Worm (Caenorhabditis elegans) whole organism, mixed stage, embryonic: ENCODE results near the gene flp-21.

Experiments used
- M03D4.4 ChIP-seq: sonication (generic microtip); optimal IDR thresholded peaks from 2 replicates; lab custom pipeline; 2017; ENCODE audit warnings: mild to moderate bottlenecking, missing genetic modification characterization, missing compliant biosample characterization
- bed-3 ChIP-seq: fragments of 200-800 bp; sonication (Bioruptor generic); optimal IDR thresholded peaks from 3 replicates; lab custom pipeline; 2018; ENCODE audit warnings: mild to moderate bottlenecking, missing genetic modification characterization, moderate library complexity, missing compliant biosample characterization
- ceh-83 ChIP-seq: fragments of 200-800 bp; sonication (Bioruptor generic); optimal IDR thresholded peaks from 2 replicates; lab custom pipeline; 2018; ENCODE audit warnings: mild to moderate bottlenecking, missing genetic modification characterization, missing compliant biosample characterization
- ces-1 ChIP-seq: fragments of 150-350 bp; optimal IDR thresholded peaks from 2 replicates; lab custom pipeline; 2014; ENCODE audit warnings: missing biosample characterization, missing genetic modification reagents, missing genetic modification characterization
- drap-1 ChIP-seq: fragments of 200-800 bp; sonication (Bioruptor generic); optimal IDR thresholded peaks from 3 replicates; lab custom pipeline; 2018; ENCODE audit warnings: mild to moderate bottlenecking, missing genetic modification characterization, missing compliant biosample characterization
- elt-1 ChIP-seq: sonication (generic microtip); optimal IDR thresholded peaks from 2 replicates; lab custom pipeline; 2017; ENCODE audit warnings: missing genetic modification characterization, mild to moderate bottlenecking, missing compliant biosample characterization, antibody characterized with exemption, moderate library complexity, borderline replicate concordance; ENCODE audit not compliant: insufficient read depth
- elt-3 ChIP-seq: fragments of 150-350 bp; optimal IDR thresholded peaks from 2 replicates; lab custom pipeline; 2014; ENCODE audit warnings: missing biosample characterization, missing genetic modification characterization
- flh-1 ChIP-seq: fragments of 200-800 bp; sonication (Bioruptor generic); optimal IDR thresholded peaks from 2 replicates; lab custom pipeline; 2018; ENCODE audit warnings: mild to moderate bottlenecking, missing genetic modification characterization, moderate library complexity, missing compliant biosample characterization
- ham-2 ChIP-seq: fragments of 200-800 bp; sonication (Bioruptor generic); optimal IDR thresholded peaks from 2 replicates; lab custom pipeline; 2018; ENCODE audit warnings: mild to moderate bottlenecking, missing genetic modification characterization, missing compliant biosample characterization
- lin-13 ChIP-seq: fragments of 150-350 bp; optimal IDR thresholded peaks from 2 replicates; lab custom pipeline; 2014; ENCODE audit warnings: missing biosample characterization, missing genetic modification characterization
- lin-32 ChIP-seq: fragments of 200-800 bp; sonication (Bioruptor generic); optimal IDR thresholded peaks from 2 replicates; lab custom pipeline; 2018; ENCODE audit warnings: mild to moderate bottlenecking, missing genetic modification characterization, missing compliant biosample characterization
- lsy-2 ChIP-seq: fragments of 150-350 bp; optimal IDR thresholded peaks from 2 replicates; lab custom pipeline; 2014; ENCODE audit warnings: missing biosample characterization, missing genetic modification characterization
- mab-5 ChIP-seq: fragments of 150-350 bp; optimal IDR thresholded peaks from 2 replicates; lab custom pipeline; 2014; ENCODE audit warnings: missing biosample characterization, missing genetic modification characterization
- mep-1 ChIP-seq: fragments of 150-350 bp; optimal IDR thresholded peaks from 2 replicates; lab custom pipeline; 2017; ENCODE audit warnings: missing biosample characterization, missing genetic modification reagents, missing genetic modification characterization, inconsistent platforms
- mls-2 ChIP-seq: sonication (generic microtip); optimal IDR thresholded peaks from 2 replicates; lab custom pipeline; 2016; ENCODE audit warnings: mild to moderate bottlenecking, missing genetic modification characterization, moderate library complexity, missing compliant biosample characterization
- nhr-12 ChIP-seq: fragments of 150-350 bp; optimal IDR thresholded peaks from 2 replicates; lab custom pipeline; 2014; ENCODE audit warnings: missing biosample characterization, missing genetic modification characterization
- nhr-2 ChIP-seq: fragments of 150-350 bp; optimal IDR thresholded peaks from 2 replicates; lab custom pipeline; 2014; ENCODE audit warnings: missing biosample characterization, missing genetic modification characterization
- nhr-237 ChIP-seq: fragments of 150-350 bp; optimal IDR thresholded peaks from 2 replicates; lab custom pipeline; 2014; ENCODE audit warnings: missing biosample characterization, missing genetic modification characterization
- nhr-28 ChIP-seq: fragments of 150-350 bp; optimal IDR thresholded peaks from 2 replicates; lab custom pipeline; 2014; ENCODE audit warnings: missing biosample characterization, missing genetic modification characterization
- nhr-76 ChIP-seq: sonication (generic microtip); optimal IDR thresholded peaks from 2 replicates; lab custom pipeline; 2017; ENCODE audit warnings: missing biosample characterization, missing genetic modification characterization
- pha-4 ChIP-seq: fragments of 150-350 bp; optimal IDR thresholded peaks from 2 replicates; lab custom pipeline; 2018; ENCODE audit warnings: missing biosample characterization, missing genetic modification reagents, missing genetic modification characterization
- sem-2 ChIP-seq: fragments of 200-800 bp; sonication (Bioruptor generic); optimal IDR thresholded peaks from 2 replicates; lab custom pipeline; 2018; ENCODE audit warnings: mild to moderate bottlenecking, missing genetic modification characterization, missing compliant biosample characterization
- snpc-4 ChIP-seq: fragments of 150-350 bp; optimal IDR thresholded peaks from 2 replicates; lab custom pipeline; 2014; ENCODE audit warnings: missing biosample characterization, missing genetic modification characterization
- sptf-1 ChIP-seq: sonication (generic microtip); optimal IDR thresholded peaks from 2 replicates; lab custom pipeline; 2017; ENCODE audit warnings: mild to moderate bottlenecking, missing genetic modification characterization, moderate library complexity, missing compliant biosample characterization
- unc-120 ChIP-seq: sonication (generic microtip); optimal IDR thresholded peaks from 2 replicates; lab custom pipeline; 2017; ENCODE audit warnings: missing genetic modification characterization, missing compliant biosample characterization; ENCODE audit not compliant: poor library complexity, severe bottlenecking
- zip-8 ChIP-seq: fragments of 150-350 bp; optimal IDR thresholded peaks from 2 replicates; lab custom pipeline; 2014; ENCODE audit warnings: missing biosample characterization, missing genetic modification characterization
- ztf-11 ChIP-seq: fragments of 150-350 bp; optimal IDR thresholded peaks from 2 replicates; lab custom pipeline; 2014; ENCODE audit warnings: missing biosample characterization, missing genetic modification characterization

Gene flp-21

DNA sequence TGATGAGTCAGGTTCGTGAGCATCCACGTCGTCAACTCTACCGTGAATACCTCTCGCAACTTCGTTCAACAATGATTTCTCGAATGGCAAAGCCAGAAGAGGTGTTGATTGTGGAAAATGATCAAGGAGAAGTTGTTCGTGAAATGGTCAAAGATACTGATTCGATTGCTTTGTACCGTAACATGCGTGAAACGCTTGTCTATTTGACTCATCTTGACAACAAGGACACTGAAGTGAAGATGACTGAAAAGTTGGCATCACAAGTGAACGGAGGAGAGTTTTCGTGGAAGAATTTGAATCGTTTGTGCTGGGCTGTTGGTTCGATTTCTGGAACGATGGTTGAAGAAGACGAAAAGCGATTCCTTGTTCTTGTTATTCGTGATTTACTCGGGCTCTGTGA lies 13.5 kb downstream of the flp-21 start:
- TF ChIP-seq nhr-12 (tag; lab: Kevin White, UChicago), result no peak
- TF ChIP-seq, all 35 proteins: peak for 0

DNA sequence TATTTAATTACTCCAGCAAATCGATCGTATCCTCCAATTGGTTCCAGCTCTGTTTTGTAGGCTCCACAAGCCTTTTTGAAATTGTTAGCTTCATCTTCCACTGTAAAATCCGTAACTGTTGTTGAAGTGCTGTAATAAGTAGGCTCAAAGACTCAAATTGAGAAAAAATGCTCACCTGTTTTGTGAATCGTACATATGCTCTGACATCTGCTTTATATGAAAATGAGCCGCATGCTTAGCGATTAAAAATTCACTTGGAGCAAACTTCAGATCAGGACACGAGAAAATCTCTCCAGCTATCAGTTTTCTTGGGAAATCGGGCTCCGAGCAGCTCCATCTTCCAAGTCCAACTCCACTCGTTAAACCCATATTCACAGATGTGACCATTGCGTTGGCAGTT lies 15.3 kb downstream of the flp-21 start:
- no peak for TF ChIP-seq nhr-237 (tag; lab: Kevin White, UChicago)
- no peak for TF ChIP-seq ceh-83
- TF ChIP-seq flh-1 (GFP tag; lab: Kevin White, UChicago), result no peak
- no peak for TF ChIP-seq nhr-76 (tag; lab: Kevin White, UChicago)
- TF ChIP-seq sem-2 (GFP tag; lab: Kevin White, UChicago), result no peak
- TF ChIP-seq lsy-2 (tag; lab: Kevin White, UChicago), result no peak
- TF ChIP-seq mab-5 (tag; lab: Kevin White, UChicago), result no peak
- no peak for TF ChIP-seq nhr-2 (tag; lab: Kevin White, UChicago)
- no peak for TF ChIP-seq ces-1 (GFP tag; lab: Kevin White, UChicago)
- no peak for TF ChIP-seq zip-8 (tag; lab: Kevin White, UChicago)
- TF ChIP-seq lin-32 (GFP tag; lab: Kevin White, UChicago), result no peak
- TF ChIP-seq mep-1, result no peak
- TF ChIP-seq unc-120, result no peak
- TF ChIP-seq nhr-28 (tag; lab: Kevin White, UChicago), result no peak
- no peak for TF ChIP-seq sptf-1 (tag; lab: Kevin White, UChicago)
- no peak for TF ChIP-seq M03D4.4
- TF ChIP-seq drap-1, result no peak

DNA sequence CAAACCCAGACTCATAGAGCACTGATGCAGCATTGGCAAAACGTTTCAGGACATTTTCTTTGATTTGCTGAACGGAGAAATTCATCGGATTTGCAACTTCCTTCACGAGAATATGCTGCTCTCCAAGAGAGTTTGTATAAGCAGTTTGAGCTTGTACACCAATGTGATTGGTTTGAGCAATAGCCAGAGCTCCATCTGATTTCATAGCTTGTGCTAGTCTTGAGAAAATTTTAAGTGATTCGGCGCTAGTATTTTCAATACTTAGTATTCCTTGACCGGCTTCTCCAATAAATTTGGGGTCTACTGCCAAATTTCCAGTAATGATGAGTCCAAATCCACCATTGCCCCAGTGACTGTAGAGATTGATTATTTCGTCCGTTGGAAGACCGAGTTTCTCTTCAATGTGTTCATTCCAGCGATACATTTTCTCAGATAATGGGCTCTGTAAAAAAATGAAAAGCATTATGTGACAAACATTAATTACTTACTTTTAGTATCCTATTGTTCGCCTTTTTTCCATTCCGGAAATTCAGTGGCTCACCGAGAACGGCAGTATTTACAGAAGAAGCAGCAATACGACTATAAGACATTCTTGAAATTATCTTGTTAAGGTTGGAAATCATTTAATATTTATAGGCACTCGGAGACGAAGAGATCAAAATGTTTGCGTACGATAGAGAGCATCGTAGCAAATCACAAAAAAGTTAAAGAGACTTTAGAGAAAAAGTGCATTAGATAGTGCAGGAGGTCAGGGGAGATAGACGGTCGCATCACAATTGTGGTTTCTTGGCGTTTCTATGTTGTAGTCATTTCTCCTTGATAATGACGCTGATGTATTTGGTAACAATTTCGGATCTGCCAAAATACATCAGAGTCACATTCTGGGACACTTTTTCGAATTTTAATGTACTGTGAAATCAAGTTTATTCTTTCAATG lies 16.4 kb downstream of the flp-21 start, which contains the start of gene ZK742.3:
ZK742.3 (minus strand) TSS at position 593 of the 937 bp plus-strand sequence.
- TF ChIP-seq ztf-11 (tag; lab: Kevin White, UChicago), result no peak
- TF ChIP-seq unc-120, result no peak
- no peak for TF ChIP-seq mab-5 (tag; lab: Kevin White, UChicago)
- TF ChIP-seq ceh-83, result no peak
- TF ChIP-seq lin-32 (GFP tag; lab: Kevin White, UChicago), result no peak
- no peak for TF ChIP-seq mls-2 (tag; lab: Kevin White, UChicago)
- no peak for TF ChIP-seq elt-1
- no peak for TF ChIP-seq ces-1 (GFP tag; lab: Kevin White, UChicago)
- TF ChIP-seq mep-1, result no peak
- no peak for TF ChIP-seq lsy-2 (tag; lab: Kevin White, UChicago)
- TF ChIP-seq ham-2 (GFP tag; lab: Kevin White, UChicago), result no peak
- no peak for TF ChIP-seq nhr-2 (tag; lab: Kevin White, UChicago)
- TF ChIP-seq lin-13 (tag; lab: Kevin White, UChicago), result no peak
- no peak for TF ChIP-seq nhr-12 (tag; lab: Kevin White, UChicago)
- no peak for TF ChIP-seq nhr-76 (tag; lab: Kevin White, UChicago)
- no peak for TF ChIP-seq nhr-237 (tag; lab: Kevin White, UChicago)
- no peak for TF ChIP-seq sptf-1 (tag; lab: Kevin White, UChicago)
- no peak for TF ChIP-seq snpc-4 (tag; lab: Kevin White, UChicago)
- TF ChIP-seq pha-4 (tag; lab: Kevin White, UChicago), result no peak
- TF ChIP-seq zip-8 (tag; lab: Kevin White, UChicago), result no peak

DNA sequence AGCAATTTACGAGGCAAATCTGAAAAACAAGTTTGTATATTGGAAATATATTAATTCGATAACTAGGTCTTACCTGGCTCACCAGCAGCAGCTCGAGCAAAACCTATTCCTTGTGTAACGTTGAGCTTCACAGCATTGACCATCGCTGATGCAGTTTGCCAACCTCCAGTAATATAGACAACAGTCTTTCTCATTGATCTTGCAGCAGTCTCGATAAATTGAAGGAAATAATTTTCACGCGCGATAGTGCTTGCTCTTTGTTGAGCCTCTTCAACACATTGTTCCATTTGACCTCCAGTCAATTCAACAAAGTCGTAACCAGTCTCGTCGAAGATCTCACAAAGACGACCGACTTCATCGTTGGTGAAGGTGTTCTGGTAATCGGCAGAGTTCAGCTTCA lies 17.4 kb downstream of the flp-21 start:
- no peak for TF ChIP-seq bed-3

DNA sequence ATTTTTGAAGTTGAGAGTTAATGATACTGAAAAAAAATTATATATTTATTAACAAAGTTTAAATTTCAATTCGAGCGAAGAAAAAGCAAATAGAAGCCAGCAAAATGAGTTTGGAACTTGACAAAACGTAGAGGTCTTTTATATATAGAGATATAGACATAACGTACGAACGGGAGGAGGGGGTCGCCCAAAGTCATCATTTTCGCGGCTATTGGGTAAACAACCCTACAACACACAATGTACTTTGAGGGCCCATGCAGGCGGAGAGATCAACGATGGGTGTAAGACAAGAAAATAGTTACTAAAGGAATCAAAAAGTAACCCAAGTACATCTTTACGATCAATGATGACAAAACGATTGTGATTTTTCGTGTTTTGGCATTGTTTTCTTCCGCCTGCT lies 18.6 kb downstream of the flp-21 start, which contains the start of gene ZK742.4:
ZK742.4 (minus strand) TSS at position 35 of the 400 bp plus-strand sequence.
- TF ChIP-seq lin-32 (GFP tag; lab: Kevin White, UChicago) (no peak), sptf-1 (tag; lab: Kevin White, UChicago) (no peak), nhr-237 (tag; lab: Kevin White, UChicago) (no peak), nhr-12 (tag; lab: Kevin White, UChicago) (no peak), ham-2 (GFP tag; lab: Kevin White, UChicago) (no peak), zip-8 (tag; lab: Kevin White, UChicago) (no peak), elt-3 (tag; lab: Kevin White, UChicago) (no peak), pha-4 (tag; lab: Kevin White, UChicago) (peak; percentile 31)
